Worm (Caenorhabditis elegans): Measurements from ENCODE around the gene srlf-33.

Gene srlf-33

ce11 chrIV:11938554-11938953 is 13.3 kb upstream of the srlf-33 start:
- TF ChIP-seq dao-5 (tag; optimal IDR thresholded peaks at IDR 0.05) (no peak), W03F9.2 (tag; optimal IDR thresholded peaks at IDR 0.05) (no peak), him-1 (tag; optimal IDR thresholded peaks at IDR 0.05) (no peak)

DNA sequence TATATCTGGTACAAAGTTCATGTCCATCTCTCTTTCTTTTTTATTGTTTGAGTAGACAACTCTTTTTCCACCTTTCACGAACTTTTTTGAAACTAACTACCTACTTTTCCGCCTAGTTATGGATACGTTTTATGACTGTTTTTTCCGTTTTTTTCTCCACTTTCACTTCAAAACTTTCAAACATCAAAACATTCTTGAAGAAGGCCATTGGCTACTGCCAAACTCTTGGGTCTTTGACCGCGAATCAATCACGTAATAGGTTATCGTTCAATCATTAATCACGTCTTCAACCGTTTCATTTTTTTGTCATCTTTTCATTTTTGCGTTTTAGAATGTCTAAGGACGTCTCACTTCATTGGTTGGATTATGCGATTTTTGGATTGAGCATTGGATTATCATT is 11.8 kb upstream of the srlf-33 start, which contains the start of gene slc-5A12:
TSS of gene slc-5A12 (plus strand) at position 333 of the 400 bp plus-strand sequence.
- TF ChIP-seq him-1 (tag; optimal IDR thresholded peaks at IDR 0.05) (no peak), dao-5 (tag; optimal IDR thresholded peaks at IDR 0.05) (no peak), W03F9.2 (tag; optimal IDR thresholded peaks at IDR 0.05) (no peak)

ce11 chrIV:11930572-11930971 is 5.3 kb upstream of the srlf-33 start, which contains the start of gene nhx-9:
TSS of gene nhx-9 (plus strand) at chrIV:11930872.
- no peak for TF ChIP-seq dao-5 (tag; optimal IDR thresholded peaks at IDR 0.05)
- no peak for TF ChIP-seq W03F9.2 (tag; optimal IDR thresholded peaks at IDR 0.05)
- TF ChIP-seq him-1 (tag; optimal IDR thresholded peaks at IDR 0.05), result no peak

DNA sequence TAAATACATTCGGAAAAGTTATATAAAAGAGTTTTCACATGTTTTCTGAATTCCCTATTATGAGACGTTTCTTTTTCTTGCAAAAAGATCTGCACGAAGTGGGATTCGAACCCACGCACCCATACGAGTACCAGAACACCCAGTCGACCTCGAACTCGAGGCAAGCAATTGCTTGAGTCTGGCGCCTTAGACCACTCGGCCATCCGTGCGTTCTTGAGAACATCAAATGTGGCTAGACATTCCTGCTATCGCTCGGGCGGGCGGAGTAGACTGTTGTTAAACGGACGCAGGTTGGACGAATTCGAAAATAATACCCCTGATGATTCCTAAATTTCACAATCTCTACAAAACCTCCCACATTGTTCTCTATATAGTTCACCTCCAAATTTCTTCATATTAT is 3.1 kb upstream of the srlf-33 start:
- TF ChIP-seq dao-5 (tag; optimal IDR thresholded peaks at IDR 0.05) (no peak), W03F9.2 (tag; optimal IDR thresholded peaks at IDR 0.05) (no peak), him-1 (tag; optimal IDR thresholded peaks at IDR 0.05) (no peak)

- TF ChIP-seq W03F9.2 (tag; optimal IDR thresholded peaks at IDR 0.05) (no peak), him-1 (tag; optimal IDR thresholded peaks at IDR 0.05) (no peak), dao-5 (tag; optimal IDR thresholded peaks at IDR 0.05) (no peak)
Observed at ce11 chrIV:11924092-11924491, 1.2 kb downstream of the srlf-33 start.

DNA sequence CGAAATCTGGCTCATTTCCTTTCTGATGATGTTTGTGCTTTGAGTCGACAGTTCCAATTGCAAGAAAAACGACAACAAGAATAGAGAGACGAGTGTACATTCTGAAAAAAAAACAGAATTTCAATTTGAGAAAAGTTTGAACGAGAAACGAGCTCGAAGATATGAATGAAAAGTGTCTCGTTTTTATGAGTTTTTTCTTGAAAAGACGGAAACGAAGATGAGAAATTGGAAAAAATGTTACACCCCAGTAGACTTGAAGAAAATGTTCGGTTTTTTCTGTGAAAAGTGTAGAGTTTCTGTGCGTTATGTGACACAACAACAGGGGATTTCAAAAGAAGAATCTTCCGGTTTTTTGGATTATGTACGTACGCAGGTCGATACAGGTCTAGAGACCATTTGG is 2.2 kb downstream of the srlf-33 start, which contains the start of gene srlf-31:
TSS of gene srlf-31 (minus strand) at position 101 of the 400 bp plus-strand sequence.
- TF ChIP-seq dao-5 (tag; optimal IDR thresholded peaks at IDR 0.05), result no peak

DNA sequence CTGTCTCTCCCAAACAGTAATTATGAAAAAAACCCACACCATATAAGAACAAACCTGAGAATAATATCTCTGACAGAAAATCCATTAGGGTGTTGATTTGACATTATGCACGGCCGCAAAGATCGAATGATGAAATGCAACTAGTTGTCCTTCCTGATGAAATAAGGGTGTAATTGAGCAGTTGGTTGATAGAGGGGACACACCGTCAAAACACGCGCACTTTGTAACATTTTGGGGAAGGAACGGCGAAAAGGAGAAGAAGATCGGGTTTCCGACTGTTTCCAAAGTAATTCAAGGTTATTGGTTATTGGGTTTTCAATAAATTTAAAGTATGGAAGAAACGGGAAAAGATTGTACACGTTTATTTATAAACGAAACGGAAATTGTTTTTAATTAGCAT is 3.2 kb downstream of the srlf-33 start, which contains the start of gene ZK822.1:
TSS of gene ZK822.1 (minus strand) at position 121 of the 400 bp plus-strand sequence.
- TF ChIP-seq him-1 (tag; optimal IDR thresholded peaks at IDR 0.05) (no peak), W03F9.2 (tag; optimal IDR thresholded peaks at IDR 0.05) (no peak)

- TF ChIP-seq him-1 (tag; optimal IDR thresholded peaks at IDR 0.05) (no peak), dao-5 (tag; optimal IDR thresholded peaks at IDR 0.05) (no peak), W03F9.2 (tag; optimal IDR thresholded peaks at IDR 0.05) (no peak)
Observed at ce11 chrIV:11919067-11919466, 6.2 kb downstream of the srlf-33 start.

ce11 chrIV:11917886-11918285 is 7.4 kb downstream of the srlf-33 start:
- TF ChIP-seq W03F9.2 (tag; optimal IDR thresholded peaks at IDR 0.05) (no peak), dao-5 (tag; optimal IDR thresholded peaks at IDR 0.05) (no peak), him-1 (tag; optimal IDR thresholded peaks at IDR 0.05) (no peak)

- TF ChIP-seq W03F9.2 (tag; optimal IDR thresholded peaks at IDR 0.05) (no peak), him-1 (tag; optimal IDR thresholded peaks at IDR 0.05) (no peak), dao-5 (tag; optimal IDR thresholded peaks at IDR 0.05) (no peak)
Observed at ce11 chrIV:11916907-11917306, 8.3 kb downstream of the srlf-33 start, which contains the start of gene ZK822.10. TSS of gene ZK822.10 (plus strand) at chrIV:11917137.

DNA sequence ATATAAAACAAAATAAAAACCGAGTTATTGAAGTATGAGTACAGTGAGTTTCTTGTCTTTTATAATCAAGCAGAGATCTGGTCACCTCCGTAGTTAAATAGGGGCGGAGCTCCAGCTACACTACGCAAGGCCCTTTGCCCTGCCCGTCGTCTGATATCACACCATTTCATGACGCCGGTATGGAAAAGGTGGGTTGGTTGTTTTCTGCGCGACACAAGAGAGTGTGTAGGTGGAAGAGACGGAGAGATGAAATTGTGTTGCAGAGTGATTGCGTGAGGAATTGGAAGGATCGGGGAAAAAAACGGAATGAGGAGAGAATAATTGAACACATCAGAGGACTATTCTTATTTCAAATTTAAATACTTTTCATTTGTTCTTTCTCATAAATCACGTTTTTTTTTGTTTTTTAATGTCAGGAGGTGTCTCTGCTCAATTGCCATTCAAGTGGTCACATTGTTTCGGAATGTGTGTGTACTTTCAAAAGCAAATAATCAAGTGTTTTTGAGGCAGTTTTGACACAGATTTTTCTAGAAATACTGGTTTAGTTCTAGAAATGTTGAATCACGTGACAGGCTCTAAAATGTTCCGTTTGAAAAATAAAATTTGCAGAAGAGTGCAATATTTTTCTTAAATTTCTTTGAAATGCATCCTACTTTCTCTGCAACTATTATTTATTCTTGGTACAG is 9.3 kb downstream of the srlf-33 start, which contains the start of gene ZK822.9:
TSS of gene ZK822.9 (plus strand) at position 180 of the 686 bp plus-strand sequence.
- no peak for TF ChIP-seq him-1 (tag; optimal IDR thresholded peaks at IDR 0.05)
- no peak for TF ChIP-seq W03F9.2 (tag; optimal IDR thresholded peaks at IDR 0.05)
- no peak for TF ChIP-seq dao-5 (tag; optimal IDR thresholded peaks at IDR 0.05)

- TF ChIP-seq W03F9.2 (tag; optimal IDR thresholded peaks at IDR 0.05) (no peak), dao-5 (tag; optimal IDR thresholded peaks at IDR 0.05) (no peak), him-1 (tag; optimal IDR thresholded peaks at IDR 0.05) (no peak)
Observed at ce11 chrIV:11914837-11915737, 10.2 kb downstream of the srlf-33 start, which contains the start of gene fat-6. TSS of gene fat-6 (minus strand) at chrIV:11915687.

ce11 chrIV:11914260-11914836 is 10.9 kb downstream of the srlf-33 start:
- TF ChIP-seq him-1 (tag; optimal IDR thresholded peaks at IDR 0.05) (no peak), W03F9.2 (tag; optimal IDR thresholded peaks at IDR 0.05) (no peak), dao-5 (tag; optimal IDR thresholded peaks at IDR 0.05) (no peak)
